Worm (Caenorhabditis elegans) whole organism, mixed stage, embryonic: ENCODE results near the gene txbp-3.

Experiments
- M03D4.4 ChIP-seq: sonication (generic microtip); optimal IDR thresholded peaks from 2 replicates; lab custom pipeline; 2017; ENCODE audit warnings: mild to moderate bottlenecking, missing genetic modification characterization, missing compliant biosample characterization
- blmp-1 ChIP-seq: fragments of 150-350 bp; optimal IDR thresholded peaks from 2 replicates; lab custom pipeline; 2014; ENCODE audit warnings: missing biosample characterization, missing genetic modification characterization
- ceh-39 ChIP-seq: fragments of 150-350 bp; optimal IDR thresholded peaks from 2 replicates; lab custom pipeline; 2014; ENCODE audit warnings: missing biosample characterization, missing genetic modification characterization
- ceh-43 ChIP-seq: fragments of 200-800 bp; sonication (Bioruptor generic); optimal IDR thresholded peaks from 2 replicates; lab custom pipeline; 2018; ENCODE audit warnings: mild to moderate bottlenecking, missing genetic modification characterization, moderate library complexity, missing compliant biosample characterization
- ceh-83 ChIP-seq: fragments of 200-800 bp; sonication (Bioruptor generic); optimal IDR thresholded peaks from 2 replicates; lab custom pipeline; 2018; ENCODE audit warnings: mild to moderate bottlenecking, missing genetic modification characterization, missing compliant biosample characterization
- ces-1 ChIP-seq: fragments of 150-350 bp; optimal IDR thresholded peaks from 2 replicates; lab custom pipeline; 2014; ENCODE audit warnings: missing biosample characterization, missing genetic modification reagents, missing genetic modification characterization
- cnd-1 ChIP-seq: fragments of 200-800 bp; sonication (Bioruptor generic); optimal IDR thresholded peaks from 2 replicates; lab custom pipeline; 2018; ENCODE audit warnings: mild to moderate bottlenecking, missing genetic modification characterization, missing compliant biosample characterization
- drap-1 ChIP-seq: fragments of 200-800 bp; sonication (Bioruptor generic); optimal IDR thresholded peaks from 3 replicates; lab custom pipeline; 2018; ENCODE audit warnings: mild to moderate bottlenecking, missing genetic modification characterization, missing compliant biosample characterization
- elt-1 ChIP-seq: sonication (generic microtip); optimal IDR thresholded peaks from 2 replicates; lab custom pipeline; 2017; ENCODE audit warnings: missing genetic modification characterization, mild to moderate bottlenecking, missing compliant biosample characterization, antibody characterized with exemption, moderate library complexity, borderline replicate concordance; ENCODE audit not compliant: insufficient read depth
- elt-3 ChIP-seq: fragments of 150-350 bp; optimal IDR thresholded peaks from 2 replicates; lab custom pipeline; 2014; ENCODE audit warnings: missing biosample characterization, missing genetic modification characterization
- ham-2 ChIP-seq: fragments of 200-800 bp; sonication (Bioruptor generic); optimal IDR thresholded peaks from 2 replicates; lab custom pipeline; 2018; ENCODE audit warnings: mild to moderate bottlenecking, missing genetic modification characterization, missing compliant biosample characterization
- hlh-1 ChIP-seq: fragments of 150-350 bp; optimal IDR thresholded peaks from 2 replicates; lab custom pipeline; 2014; ENCODE audit warnings: missing biosample characterization, missing genetic modification reagents, missing genetic modification characterization
- lin-13 ChIP-seq: fragments of 150-350 bp; optimal IDR thresholded peaks from 2 replicates; lab custom pipeline; 2014; ENCODE audit warnings: missing biosample characterization, missing genetic modification characterization
- lin-32 ChIP-seq: fragments of 200-800 bp; sonication (Bioruptor generic); optimal IDR thresholded peaks from 2 replicates; lab custom pipeline; 2018; ENCODE audit warnings: mild to moderate bottlenecking, missing genetic modification characterization, missing compliant biosample characterization
- lsy-2 ChIP-seq: fragments of 150-350 bp; optimal IDR thresholded peaks from 2 replicates; lab custom pipeline; 2014; ENCODE audit warnings: missing biosample characterization, missing genetic modification characterization
- mab-5 ChIP-seq: fragments of 150-350 bp; optimal IDR thresholded peaks from 2 replicates; lab custom pipeline; 2014; ENCODE audit warnings: missing biosample characterization, missing genetic modification characterization
- mep-1 ChIP-seq: fragments of 150-350 bp; optimal IDR thresholded peaks from 2 replicates; lab custom pipeline; 2017; ENCODE audit warnings: missing biosample characterization, missing genetic modification reagents, missing genetic modification characterization, inconsistent platforms
- mls-2 ChIP-seq: sonication (generic microtip); optimal IDR thresholded peaks from 2 replicates; lab custom pipeline; 2016; ENCODE audit warnings: mild to moderate bottlenecking, missing genetic modification characterization, moderate library complexity, missing compliant biosample characterization
- nhr-12 ChIP-seq: fragments of 150-350 bp; optimal IDR thresholded peaks from 2 replicates; lab custom pipeline; 2014; ENCODE audit warnings: missing biosample characterization, missing genetic modification characterization
- nhr-2 ChIP-seq: fragments of 150-350 bp; optimal IDR thresholded peaks from 2 replicates; lab custom pipeline; 2014; ENCODE audit warnings: missing biosample characterization, missing genetic modification characterization
- nhr-237 ChIP-seq: fragments of 150-350 bp; optimal IDR thresholded peaks from 2 replicates; lab custom pipeline; 2014; ENCODE audit warnings: missing biosample characterization, missing genetic modification characterization
- nhr-28 ChIP-seq: fragments of 150-350 bp; optimal IDR thresholded peaks from 2 replicates; lab custom pipeline; 2014; ENCODE audit warnings: missing biosample characterization, missing genetic modification characterization
- pha-4 ChIP-seq: fragments of 150-350 bp; optimal IDR thresholded peaks from 2 replicates; lab custom pipeline; 2018; ENCODE audit warnings: missing biosample characterization, missing genetic modification reagents, missing genetic modification characterization
- sem-2 ChIP-seq: fragments of 200-800 bp; sonication (Bioruptor generic); optimal IDR thresholded peaks from 2 replicates; lab custom pipeline; 2018; ENCODE audit warnings: mild to moderate bottlenecking, missing genetic modification characterization, missing compliant biosample characterization
- snpc-4 ChIP-seq: fragments of 150-350 bp; optimal IDR thresholded peaks from 2 replicates; lab custom pipeline; 2014; ENCODE audit warnings: missing biosample characterization, missing genetic modification characterization
- sptf-1 ChIP-seq: sonication (generic microtip); optimal IDR thresholded peaks from 2 replicates; lab custom pipeline; 2017; ENCODE audit warnings: mild to moderate bottlenecking, missing genetic modification characterization, moderate library complexity, missing compliant biosample characterization
- tbx-8 ChIP-seq: fragments of 200-800 bp; sonication (Bioruptor generic); optimal IDR thresholded peaks from 2 replicates; lab custom pipeline; 2018; ENCODE audit warnings: mild to moderate bottlenecking, missing genetic modification characterization, moderate library complexity, missing compliant biosample characterization
- unc-120 ChIP-seq: sonication (generic microtip); optimal IDR thresholded peaks from 2 replicates; lab custom pipeline; 2017; ENCODE audit warnings: missing genetic modification characterization, missing compliant biosample characterization; ENCODE audit not compliant: poor library complexity, severe bottlenecking
- unc-39 ChIP-seq: fragments of 150-350 bp; optimal IDR thresholded peaks from 2 replicates; lab custom pipeline; 2014; ENCODE audit warnings: missing biosample characterization, missing genetic modification characterization
- unc-62 ChIP-seq: fragments of 150-350 bp; optimal IDR thresholded peaks from 2 replicates; lab custom pipeline; 2014; ENCODE audit warnings: missing biosample characterization, missing genetic modification reagents, missing genetic modification characterization
- zip-8 ChIP-seq: fragments of 150-350 bp; optimal IDR thresholded peaks from 2 replicates; lab custom pipeline; 2014; ENCODE audit warnings: missing biosample characterization, missing genetic modification characterization
- ztf-11 ChIP-seq: fragments of 150-350 bp; optimal IDR thresholded peaks from 2 replicates; lab custom pipeline; 2014; ENCODE audit warnings: missing biosample characterization, missing genetic modification characterization

txbp-3 gene

DNA sequence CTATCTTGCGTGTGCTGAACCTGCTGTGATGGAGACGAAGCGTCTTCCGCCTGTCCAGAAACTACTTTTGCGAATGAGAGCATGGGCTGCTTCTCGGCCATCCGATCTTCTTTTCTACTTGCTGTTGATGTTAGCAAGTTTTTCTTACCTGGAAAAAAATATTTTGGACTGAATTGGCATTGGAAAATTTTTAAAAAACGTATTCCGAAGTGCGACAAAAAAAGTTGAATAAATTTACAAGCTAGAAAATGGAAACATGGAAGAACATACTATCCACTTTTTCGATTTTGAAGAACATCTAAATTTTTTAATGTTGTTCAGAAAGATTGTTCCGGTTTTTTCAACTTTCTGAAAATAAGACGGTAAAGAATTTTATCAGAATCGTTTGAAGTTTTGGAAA is 29.7 kb downstream of the txbp-3 start, which contains the start of gene larp-1:
larp-1 (minus strand) TSS at position 101 of the 400 bp plus-strand sequence.
- TF ChIP-seq mab-5 (tag; lab: Kevin White, UChicago) (no peak), blmp-1 (tag; lab: Kevin White, UChicago) (no peak), lin-13 (tag; lab: Kevin White, UChicago) (no peak), elt-3 (tag; lab: Kevin White, UChicago) (no peak), elt-1 (tag; lab: Kevin White, UChicago) (no peak), ceh-43 (no peak), tbx-8 (GFP tag; lab: Kevin White, UChicago) (no peak), snpc-4 (no peak), pha-4 (no peak)

DNA sequence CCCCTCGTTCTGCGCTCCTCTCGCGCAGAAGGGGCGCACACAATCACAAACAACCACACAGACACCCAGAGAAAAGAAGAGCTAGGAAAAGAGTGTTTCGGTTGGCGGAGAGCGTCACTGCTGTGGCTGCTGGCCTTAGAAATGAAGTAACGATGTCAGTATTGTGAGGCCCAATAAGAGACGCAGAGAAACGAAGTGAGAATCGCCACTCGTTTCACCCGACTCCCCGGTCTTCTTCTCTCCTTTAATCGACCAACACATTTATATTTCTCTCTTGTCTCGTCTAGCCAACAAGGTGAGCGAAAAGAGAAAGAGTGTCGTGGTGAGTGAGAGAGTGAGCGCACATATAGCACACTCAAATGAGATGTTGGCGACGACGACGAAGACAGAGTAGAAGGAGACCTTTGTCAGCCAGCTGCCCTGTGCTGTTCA is 33.3 kb downstream of the txbp-3 start:
- peak; percentile 47 for TF ChIP-seq pha-4
- no peak for TF ChIP-seq nhr-28
- no peak for TF ChIP-seq elt-1 (tag; lab: Kevin White, UChicago)
- peak; percentile 77 for TF ChIP-seq drap-1
- peak; percentile 63 for TF ChIP-seq nhr-237 (tag; lab: Kevin White, UChicago)
- TF ChIP-seq mep-1 (tag; lab: Kevin White, UChicago) = peak; percentile 89
- TF ChIP-seq ztf-11 (tag; lab: Kevin White, UChicago) = peak; percentile 78
- no peak for TF ChIP-seq ceh-83 (GFP tag; lab: Kevin White, UChicago)
- TF ChIP-seq nhr-2 (tag; lab: Kevin White, UChicago) = peak; percentile 61
- TF ChIP-seq blmp-1 (tag; lab: Kevin White, UChicago) = peak; percentile 26
- no peak for TF ChIP-seq elt-3 (tag; lab: Kevin White, UChicago)
- no peak for TF ChIP-seq snpc-4
- TF ChIP-seq sptf-1 (tag; lab: Kevin White, UChicago) = peak; percentile 52
- TF ChIP-seq cnd-1 = peak; percentile 68
- TF ChIP-seq lin-13 (tag; lab: Kevin White, UChicago) = peak; percentile 16
- peak; percentile 7 for TF ChIP-seq tbx-8 (GFP tag; lab: Kevin White, UChicago)
- peak; percentile 88 for TF ChIP-seq ham-2 (GFP tag; lab: Kevin White, UChicago)
- peak; percentile 2 for TF ChIP-seq zip-8 (tag; lab: Kevin White, UChicago)
- peak; percentile 84 for TF ChIP-seq mls-2 (tag; lab: Kevin White, UChicago)
- TF ChIP-seq ces-1 (GFP tag; lab: Kevin White, UChicago) = peak; percentile 97
- TF ChIP-seq lin-32 (GFP tag; lab: Kevin White, UChicago) = no peak
- no peak for TF ChIP-seq unc-39 (tag; lab: Kevin White, UChicago)
- TF ChIP-seq mab-5 (tag; lab: Kevin White, UChicago) = no peak
- peak; percentile 69 for TF ChIP-seq lsy-2
- TF ChIP-seq ceh-39 = peak; percentile 72
- TF ChIP-seq hlh-1 (tag; lab: Kevin White, UChicago) = peak; percentile 74
- peak; percentile 67 for TF ChIP-seq M03D4.4 (tag; lab: Kevin White, UChicago)
- no peak for TF ChIP-seq sem-2
- peak; percentile 97 for TF ChIP-seq unc-120 (tag; lab: Kevin White, UChicago)
- peak; percentile 94 for TF ChIP-seq unc-62 (GFP tag; lab: Kevin White, UChicago)
- peak; percentile 3 for TF ChIP-seq ceh-43

DNA sequence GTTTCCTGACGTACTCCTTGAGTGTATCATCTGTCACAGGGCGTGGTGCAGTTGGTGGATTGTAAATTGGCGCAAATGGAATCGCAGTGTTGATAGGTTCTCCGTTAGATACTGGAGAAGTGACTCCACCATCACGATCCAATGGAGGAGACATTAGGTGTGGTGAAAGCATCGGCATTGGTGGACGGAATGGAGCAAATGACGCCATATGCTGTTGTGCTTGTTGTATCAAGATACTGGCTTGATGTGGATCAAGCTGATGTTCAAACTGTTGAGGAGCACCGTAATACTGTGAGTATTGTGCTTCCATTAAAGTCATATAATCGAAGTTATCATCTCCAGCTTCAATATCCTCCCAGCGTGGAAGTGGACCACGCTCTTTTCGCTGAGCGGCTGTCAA is 34.8 kb downstream of the txbp-3 start:
- no peak for TF ChIP-seq cnd-1
- TF ChIP-seq nhr-12 (tag; lab: Kevin White, UChicago) = no peak
- no peak for TF ChIP-seq ham-2 (GFP tag; lab: Kevin White, UChicago)

DNA sequence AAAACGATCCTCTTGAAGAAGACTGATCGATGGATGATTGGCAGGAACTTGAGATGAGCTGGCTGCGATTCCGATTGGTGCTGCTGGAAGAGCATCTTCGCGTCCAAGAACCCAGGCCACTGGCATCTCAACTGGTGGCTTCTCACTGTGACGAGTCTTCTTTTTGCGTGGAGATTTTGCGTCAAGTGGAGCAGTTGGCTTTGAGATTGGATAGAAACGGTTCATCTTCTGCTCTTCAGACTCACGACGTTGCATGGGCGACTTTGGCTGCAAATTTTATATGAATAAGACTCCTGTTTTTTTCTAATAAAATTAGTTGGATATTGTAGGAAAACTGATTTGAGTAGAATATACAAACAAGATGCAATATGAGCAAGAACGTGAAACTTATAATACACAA is 36.5 kb downstream of the txbp-3 start:
- TF ChIP-seq nhr-28 (no peak), lin-32 (GFP tag; lab: Kevin White, UChicago) (no peak), elt-1 (tag; lab: Kevin White, UChicago) (no peak), pha-4 (no peak), mab-5 (tag; lab: Kevin White, UChicago) (no peak), zip-8 (tag; lab: Kevin White, UChicago) (no peak), ceh-39 (no peak), nhr-12 (tag; lab: Kevin White, UChicago) (no peak), ham-2 (GFP tag; lab: Kevin White, UChicago) (no peak), M03D4.4 (tag; lab: Kevin White, UChicago) (no peak), lsy-2 (no peak), unc-120 (tag; lab: Kevin White, UChicago) (no peak), nhr-2 (tag; lab: Kevin White, UChicago) (no peak), unc-39 (tag; lab: Kevin White, UChicago) (no peak), hlh-1 (tag; lab: Kevin White, UChicago) (no peak), ceh-83 (GFP tag; lab: Kevin White, UChicago) (no peak), ceh-43 (no peak)
